Fruit fly (Drosophila melanogaster): ENCODE data around the gene mRpL47.

The mRpL47 gene

DNA sequence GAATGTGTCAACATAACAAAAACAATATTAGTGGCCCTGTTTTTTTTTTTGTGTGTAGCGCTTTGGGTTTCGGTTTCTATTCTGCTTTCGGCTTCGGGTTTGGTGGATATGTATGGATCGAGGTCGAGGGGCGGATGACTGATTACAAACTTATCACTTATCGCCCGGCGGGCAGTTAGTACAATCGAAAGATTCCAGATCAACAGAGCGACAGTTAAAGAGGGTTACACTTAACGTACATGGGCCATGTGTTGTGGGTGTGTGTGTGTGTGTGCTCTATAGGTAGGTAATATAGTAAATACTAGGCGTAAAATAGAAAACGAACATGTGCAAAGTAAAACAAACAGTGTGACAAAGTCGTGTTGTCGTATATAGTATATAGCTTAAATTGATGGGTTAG lies 33.1 kb upstream of the mRpL47 start:
- TF ChIP-seq CG12768 (GFP tag; optimal IDR thresholded peaks at IDR 0.05) (no peak), CG33017 (tag; optimal IDR thresholded peaks at IDR 0.05) (no peak), CG11617 (GFP tag; optimal IDR thresholded peaks at IDR 0.05) (no peak), Mnt (GFP tag; optimal IDR thresholded peaks at IDR 0.05) (peak; percentile 22), CG5204 (GFP tag; optimal IDR thresholded peaks at IDR 0.05) (no peak), toe (GFP tag; optimal IDR thresholded peaks at IDR 0.05) (no peak), cic (GFP tag; optimal IDR thresholded peaks at IDR 0.05) (peak; percentile 66), kay (GFP tag; ENCODE audit: borderline replicate concordance) (no peak), CG14711 (tag; optimal IDR thresholded peaks at IDR 0.05) (no peak), CG7101 (tag; optimal IDR thresholded peaks at IDR 0.05) (no peak)

- TF ChIP-seq toe (GFP tag; optimal IDR thresholded peaks at IDR 0.05) (no peak), Crg-1 (GFP tag; optimal IDR thresholded peaks at IDR 0.05) (no peak), cnc (optimal IDR thresholded peaks at IDR 0.05) (no peak), bab1 (GFP tag; optimal IDR thresholded peaks at IDR 0.05) (no peak), ovo (GFP tag; optimal IDR thresholded peaks at IDR 0.05) (no peak), CG7045 (GFP tag; optimal IDR thresholded peaks at IDR 0.05) (no peak), CG1620 (GFP tag; optimal IDR thresholded peaks at IDR 0.05) (no peak), pad (GFP tag; optimal IDR thresholded peaks at IDR 0.05) (no peak), cic (GFP tag; optimal IDR thresholded peaks at IDR 0.05) (no peak), tj (GFP tag; optimal IDR thresholded peaks at IDR 0.05) (no peak), CG7101 (tag; optimal IDR thresholded peaks at IDR 0.05) (no peak), CG33017 (tag; optimal IDR thresholded peaks at IDR 0.05) (no peak), CG11617 (GFP tag; optimal IDR thresholded peaks at IDR 0.05) (no peak), CG14711 (tag; optimal IDR thresholded peaks at IDR 0.05) (no peak), kay (GFP tag; ENCODE audit: borderline replicate concordance) (no peak), CG12768 (GFP tag; optimal IDR thresholded peaks at IDR 0.05) (no peak)
Observed at dm6 chr3R:9546808-9547381, 31.2 kb upstream of the mRpL47 start.

- TF ChIP-seq kay (GFP tag; ENCODE audit: borderline replicate concordance) (peak; percentile 68), CG7101 (tag; optimal IDR thresholded peaks at IDR 0.05) (no peak)
Observed at dm6 chr3R:9543495-9544180, 27.9 kb upstream of the mRpL47 start.

dm6 chr3R:9534595-9535217 lies 19.0 kb upstream of the mRpL47 start:
- TF ChIP-seq bab1 (GFP tag; optimal IDR thresholded peaks at IDR 0.05) (no peak), CG5204 (GFP tag; optimal IDR thresholded peaks at IDR 0.05) (no peak), CG33017 (tag; optimal IDR thresholded peaks at IDR 0.05) (no peak), Mnt (GFP tag; optimal IDR thresholded peaks at IDR 0.05) (no peak), ovo (GFP tag; optimal IDR thresholded peaks at IDR 0.05) (no peak), cic (GFP tag; optimal IDR thresholded peaks at IDR 0.05) (no peak), pad (GFP tag; optimal IDR thresholded peaks at IDR 0.05) (no peak), tj (GFP tag; optimal IDR thresholded peaks at IDR 0.05) (no peak)

DNA sequence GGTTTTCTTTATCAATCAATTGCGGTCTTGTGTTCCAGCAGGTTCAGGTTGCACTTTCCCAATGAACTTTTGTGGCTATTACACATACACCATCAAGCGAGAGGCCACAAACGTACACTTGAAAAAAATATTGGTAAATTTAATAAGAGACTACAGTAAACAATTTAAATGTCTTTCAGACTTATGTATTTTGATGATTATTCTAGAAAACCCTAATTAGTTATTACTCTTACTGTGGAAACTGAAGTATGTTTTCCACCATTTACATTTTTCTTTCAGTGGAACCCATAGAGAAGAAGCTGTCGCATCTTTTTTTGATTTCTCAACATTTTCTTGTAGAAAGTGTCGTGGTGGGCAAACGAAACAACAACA lies 18.4 kb upstream of the mRpL47 start:
- TF ChIP-seq CG5204 (GFP tag; optimal IDR thresholded peaks at IDR 0.05) (no peak), CG1620 (GFP tag; optimal IDR thresholded peaks at IDR 0.05) (peak; percentile 26), cnc (optimal IDR thresholded peaks at IDR 0.05) (no peak), toe (GFP tag; optimal IDR thresholded peaks at IDR 0.05) (no peak), CG12768 (GFP tag; optimal IDR thresholded peaks at IDR 0.05) (no peak), ovo (GFP tag; optimal IDR thresholded peaks at IDR 0.05) (no peak), tj (GFP tag; optimal IDR thresholded peaks at IDR 0.05) (no peak), CG33017 (tag; optimal IDR thresholded peaks at IDR 0.05) (peak; percentile 46), CG7045 (GFP tag; optimal IDR thresholded peaks at IDR 0.05) (peak; percentile 29), CG7101 (tag; optimal IDR thresholded peaks at IDR 0.05) (peak; percentile 70), Mnt (GFP tag; optimal IDR thresholded peaks at IDR 0.05) (no peak), Clk (GFP tag; optimal IDR thresholded peaks at IDR 0.05) (no peak), CG14711 (tag; optimal IDR thresholded peaks at IDR 0.05) (peak; percentile 68), Crg-1 (GFP tag; optimal IDR thresholded peaks at IDR 0.05) (no peak), kay (GFP tag; ENCODE audit: borderline replicate concordance) (no peak), pad (GFP tag; optimal IDR thresholded peaks at IDR 0.05) (no peak), cic (GFP tag; optimal IDR thresholded peaks at IDR 0.05) (no peak), CG11617 (GFP tag; optimal IDR thresholded peaks at IDR 0.05) (peak; percentile 43), bab1 (GFP tag; optimal IDR thresholded peaks at IDR 0.05) (peak; percentile 12), Hr96 (GFP tag; optimal IDR thresholded peaks at IDR 0.05) (no peak)

DNA sequence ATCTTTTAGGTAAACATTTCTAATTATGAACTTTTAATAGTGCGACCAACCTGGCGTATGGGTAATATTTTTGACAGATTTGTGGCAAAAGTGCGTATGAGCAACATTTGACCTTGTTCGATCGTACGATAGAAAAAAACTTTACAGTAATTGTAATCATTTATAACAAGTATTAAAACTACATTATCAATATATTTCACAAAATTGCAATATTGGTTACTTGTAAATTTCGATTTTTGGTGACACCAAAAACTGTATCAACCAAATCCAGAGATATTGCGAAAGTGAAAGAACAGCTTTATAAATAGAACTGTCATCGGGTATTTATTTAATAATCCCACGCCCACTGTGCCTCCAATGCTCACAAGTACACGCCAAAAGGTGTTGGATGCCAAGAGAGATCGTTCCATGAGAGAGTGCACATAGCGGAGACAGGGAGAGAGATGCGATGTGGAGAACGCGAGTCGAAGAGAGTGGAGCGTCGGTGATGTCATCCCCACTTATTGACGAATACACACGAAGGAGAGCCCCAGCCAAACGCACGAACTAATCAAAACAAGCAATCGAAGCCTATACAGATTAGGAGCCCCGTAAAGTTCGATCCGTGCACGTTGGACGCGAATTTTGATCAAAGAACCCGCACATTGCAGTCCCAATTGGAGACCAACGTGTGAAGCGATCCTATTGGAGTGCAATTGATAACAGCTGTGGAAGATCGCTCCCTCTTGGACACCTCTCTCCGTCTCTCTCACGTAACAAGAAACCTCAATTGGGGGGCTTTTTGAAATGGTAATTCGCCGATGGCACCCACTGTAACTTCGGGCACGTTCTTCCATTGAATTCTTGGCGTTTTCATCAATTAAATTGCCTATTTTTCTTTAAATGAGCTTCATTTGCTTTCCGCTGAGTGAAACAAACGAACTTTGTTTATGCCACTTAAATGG lies 17.7 kb upstream of the mRpL47 start:
- peak; percentile 95 for TF ChIP-seq CG12768 (GFP tag; optimal IDR thresholded peaks at IDR 0.05)
- peak; percentile 96 for TF ChIP-seq CG5204 (GFP tag; optimal IDR thresholded peaks at IDR 0.05)
- peak; percentile 84 for TF ChIP-seq bab1 (GFP tag; optimal IDR thresholded peaks at IDR 0.05)
- peak; percentile 72 for TF ChIP-seq cic (GFP tag; optimal IDR thresholded peaks at IDR 0.05)
- TF ChIP-seq Mnt (GFP tag; optimal IDR thresholded peaks at IDR 0.05) = peak; percentile 82
- peak; percentile 93 for TF ChIP-seq Clk (GFP tag; optimal IDR thresholded peaks at IDR 0.05)
- TF ChIP-seq CG11617 (GFP tag; optimal IDR thresholded peaks at IDR 0.05) = peak; percentile 99
- TF ChIP-seq kay (GFP tag; ENCODE audit: borderline replicate concordance) = peak; percentile 98
- peak; percentile 89 for TF ChIP-seq tj (GFP tag; optimal IDR thresholded peaks at IDR 0.05)
- TF ChIP-seq cnc (optimal IDR thresholded peaks at IDR 0.05) = peak; percentile 19 to 66
- peak; percentile 57 for TF ChIP-seq ovo (GFP tag; optimal IDR thresholded peaks at IDR 0.05)
- TF ChIP-seq Crg-1 (GFP tag; optimal IDR thresholded peaks at IDR 0.05) = peak; percentile 87
- peak; percentile 90 for TF ChIP-seq pad (GFP tag; optimal IDR thresholded peaks at IDR 0.05)
- peak; percentile 96 for TF ChIP-seq CG7045 (GFP tag; optimal IDR thresholded peaks at IDR 0.05)
- peak; percentile 93 for TF ChIP-seq CG7101 (tag; optimal IDR thresholded peaks at IDR 0.05)
- peak; percentile 92 for TF ChIP-seq CG1620 (GFP tag; optimal IDR thresholded peaks at IDR 0.05)
- peak; percentile 81 for TF ChIP-seq CG14711 (tag; optimal IDR thresholded peaks at IDR 0.05)
- peak; percentile 88 for TF ChIP-seq CG33017 (tag; optimal IDR thresholded peaks at IDR 0.05)
- peak; percentile 88 for TF ChIP-seq Hr96 (GFP tag; optimal IDR thresholded peaks at IDR 0.05)
- TF ChIP-seq toe (GFP tag; optimal IDR thresholded peaks at IDR 0.05) = peak; percentile 94
